Fruit fly (Drosophila melanogaster): ENCODE data around the gene RecQ5.

RecQ5 gene

DNA sequence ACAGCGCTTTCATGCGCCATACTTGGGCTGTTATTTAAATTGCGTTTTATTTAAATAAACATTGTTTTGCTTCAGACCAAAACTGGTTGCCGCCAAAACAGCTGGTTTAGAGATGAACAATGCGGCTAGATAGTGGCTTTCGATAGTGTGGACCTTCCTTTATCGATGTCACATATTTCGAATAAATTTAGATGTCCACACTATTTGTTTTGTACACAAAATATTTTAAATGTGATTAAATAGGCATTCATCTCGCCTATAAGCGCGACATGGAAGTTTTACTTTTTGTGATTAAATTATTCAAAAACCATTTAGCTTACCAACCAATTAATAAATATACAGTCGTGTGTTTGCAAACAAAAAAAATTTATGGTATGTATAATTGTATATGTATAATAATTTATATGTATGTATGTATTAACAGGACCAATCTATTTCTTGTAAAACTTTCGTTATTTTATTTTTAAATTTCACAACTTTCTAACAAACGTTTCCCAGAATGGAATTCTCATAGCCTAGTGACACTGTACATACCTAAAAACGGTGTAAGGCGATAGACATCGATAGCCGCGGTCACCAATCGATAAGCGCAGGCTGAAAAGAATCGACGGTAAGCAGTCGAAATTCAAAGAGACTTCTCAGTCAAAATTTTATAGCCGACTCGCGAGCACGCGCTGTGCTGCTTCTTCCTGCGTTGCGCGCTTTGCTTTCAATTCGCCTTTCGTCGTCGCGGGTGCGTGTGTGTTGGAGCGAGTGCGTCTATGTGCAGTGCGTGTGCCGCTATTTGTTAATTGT is at the start of gene RecQ5, which contains the start of gene dlp:
RecQ5 (minus strand) TSS at position 114 of the 795 bp plus-strand sequence.
dlp (plus strand) TSS at position 638 of the 795 bp plus-strand sequence.
- TF ChIP-seq dati (GFP tag; IDR thresholded peaks at IDR 0.05) (no peak), sqz (GFP tag; optimal IDR thresholded peaks at IDR 0.05) (peak; percentile 42), CG18764 (GFP tag; optimal IDR thresholded peaks at IDR 0.05) (peak; percentile 69), trh (GFP tag; optimal IDR thresholded peaks at IDR 0.05) (peak; percentile 65), sr (GFP tag; IDR thresholded peaks at IDR 0.05) (peak; percentile 74; the same call in 2 of the 3 replicates), CG8281 (tag; optimal IDR thresholded peaks at IDR 0.05) (peak; percentile 26), H15 (GFP tag; IDR thresholded peaks at IDR 0.05) (peak; percentile 64; the same call in 1 of the 3 replicates), hb (GFP tag; IDR thresholded peaks at IDR 0.05; ENCODE audit: partially characterized antibody) (peak; percentile 82), chinmo (GFP tag; IDR thresholded peaks at IDR 0.05; ENCODE audit: partially characterized antibody) (peak; percentile 98), vvl (GFP tag; IDR thresholded peaks at IDR 0.05) (peak; percentile 84), maf-S (GFP tag; optimal IDR thresholded peaks at IDR 0.05) (peak; percentile 49), CG4282 (GFP tag; optimal IDR thresholded peaks at IDR 0.05) (peak; percentile 91), CG32767 (GFP tag; IDR thresholded peaks at IDR 0.05) (peak; percentile 69; the same call in 1 of the 2 replicates), Adf1 (GFP tag; IDR thresholded peaks at IDR 0.05) (peak; percentile 67), lab (GFP tag; optimal IDR thresholded peaks at IDR 0.05) (peak; percentile 82), Six4 (GFP tag; optimal IDR thresholded peaks at IDR 0.05) (peak; percentile 75), da (GFP tag; optimal IDR thresholded peaks at IDR 0.05) (no peak), seq (GFP tag; IDR thresholded peaks at IDR 0.05) (peak; percentile 68), CG2712 (tag; optimal IDR thresholded peaks at IDR 0.05) (peak; percentile 70), sc (optimal IDR thresholded peaks at IDR 0.05) (no peak), sc (GFP tag; optimal IDR thresholded peaks at IDR 0.05) (peak; percentile 66), Lim3 (GFP tag; IDR thresholded peaks at IDR 0.05) (no peak), Aef1 (GFP tag; IDR thresholded peaks at IDR 0.05) (peak; percentile 80), NfI (GFP tag; optimal IDR thresholded peaks at IDR 0.05) (peak; percentile 76), BtbVII (GFP tag; optimal IDR thresholded peaks at IDR 0.05) (peak; percentile 66), CG10321 (GFP tag; IDR thresholded peaks at IDR 0.05) (no peak; the same call in 1 of the 2 replicates), sens-2 (GFP tag; IDR thresholded peaks at IDR 0.05) (0 out of 2 replicates have a peak, but pooled peaks have one; percentile 34), CG8359 (GFP tag; optimal IDR thresholded peaks at IDR 0.05; ENCODE audit: borderline replicate concordance) (no peak), cato (GFP tag; optimal IDR thresholded peaks at IDR 0.05; ENCODE audit: borderline replicate concordance) (peak; percentile 31), ap (GFP tag; IDR thresholded peaks at IDR 0.05) (peak; percentile 64), CG3847 (GFP tag; IDR thresholded peaks at IDR 0.05) (peak; percentile 81), lbe (GFP tag; optimal IDR thresholded peaks at IDR 0.05) (peak; percentile 50), hth (optimal IDR thresholded peaks at IDR 0.05) (no peak), CG10209 (GFP tag; optimal IDR thresholded peaks at IDR 0.05) (peak; percentile 81), bigmax (GFP tag; optimal IDR thresholded peaks at IDR 0.05) (no peak), CG3726 (GFP tag; IDR thresholded peaks at IDR 0.05) (no peak; the same call in 2 of the 3 replicates), HLHmδ (GFP tag; optimal IDR thresholded peaks at IDR 0.05) (peak; percentile 74), CG11398 (GFP tag; optimal IDR thresholded peaks at IDR 0.05) (no peak), dpn (GFP tag; optimal IDR thresholded peaks at IDR 0.05) (peak; percentile 72 to 88), pfk (GFP tag; optimal IDR thresholded peaks at IDR 0.05) (peak; percentile 11), CG1832 (GFP tag; optimal IDR thresholded peaks at IDR 0.05) (no peak), CG5180 (GFP tag; optimal IDR thresholded peaks at IDR 0.05) (peak; percentile 48), Lhr (GFP tag; optimal IDR thresholded peaks at IDR 0.05) (peak; percentile 45), exex (tag; optimal IDR thresholded peaks at IDR 0.05) (peak; percentile 36), Ssrp (tag; optimal IDR thresholded peaks at IDR 0.05) (peak; percentile 80), zen (tag; optimal IDR thresholded peaks at IDR 0.05) (peak; percentile 40), CrebB (tag; optimal IDR thresholded peaks at IDR 0.05) (peak; percentile 19), grau (tag; optimal IDR thresholded peaks at IDR 0.05) (peak; percentile 88), Nf-YB (GFP tag; optimal IDR thresholded peaks at IDR 0.05) (peak; percentile 68)
